Worm (Caenorhabditis elegans) whole organism, L4 larva: ENCODE data around the gene gfat-1.

ENCODE experiments used
- F10B5.3 ChIP-seq: sonication (generic microtip); optimal IDR thresholded peaks from 2 replicates; lab custom pipeline; 2016; ENCODE audit warnings: mild to moderate bottlenecking, missing genetic modification characterization, missing compliant biosample characterization
- F37D6.2 ChIP-seq: sonication (generic microtip); optimal IDR thresholded peaks from 2 replicates; lab custom pipeline; 2016; ENCODE audit warnings: mild to moderate bottlenecking, missing genetic modification characterization, missing compliant biosample characterization
- F49E8.2 ChIP-seq: sonication (generic microtip); optimal IDR thresholded peaks from 2 replicates; lab custom pipeline; 2016; ENCODE audit warnings: missing compliant biosample characterization, mild to moderate bottlenecking, missing genetic modification characterization, borderline replicate concordance
- T20F7.1 ChIP-seq: fragments of 200-800 bp; sonication (Bioruptor generic); optimal IDR thresholded peaks from 2 replicates; lab custom pipeline; 2018; ENCODE audit warnings: mild to moderate bottlenecking, missing genetic modification characterization, missing compliant biosample characterization
- Y105C5A.15 ChIP-seq: fragments of 200-800 bp; sonication (Bioruptor generic); IDR thresholded peaks from 2 replicates; pipeline ENCODE4 v1.3.6; 2022; ENCODE audit warnings: missing genetic modification characterization, missing compliant biosample characterization
- Y75B8A.6 ChIP-seq: fragments of 200-800 bp; sonication (Bioruptor generic); IDR thresholded peaks from 2 replicates; pipeline ENCODE4 v1.3.6; 2022; ENCODE audit warnings: missing genetic modification reagents, missing genetic modification characterization, missing compliant biosample characterization
- aha-1 ChIP-seq: fragments of 150-350 bp; peaks from one replicate; lab custom pipeline; 2014; ENCODE audit warnings: missing biosample characterization, missing genetic modification characterization
- arid-1 ChIP-seq: fragments of 200-800 bp; sonication (Bioruptor generic); conservative IDR thresholded peaks from 2 replicates; pipeline ENCODE4 v1.3.6; 2022; ENCODE audit warnings: missing genetic modification reagents, missing genetic modification characterization, missing compliant biosample characterization
- attf-4 ChIP-seq: sonication (generic microtip); optimal IDR thresholded peaks from 3 replicates; lab custom pipeline; 2017; ENCODE audit warnings: missing biosample characterization, missing genetic modification characterization
- ceh-20 ChIP-seq: fragments of 200-800 bp; sonication (Bioruptor generic); IDR thresholded peaks from 2 replicates; pipeline ENCODE4 v1.3.6; 2022; ENCODE audit warnings: missing genetic modification reagents, missing genetic modification characterization, missing compliant biosample characterization
- ceh-28 ChIP-seq: fragments of 150-350 bp; optimal IDR thresholded peaks from 2 replicates; lab custom pipeline; 2014; ENCODE audit warnings: missing biosample characterization, missing genetic modification reagents, missing genetic modification characterization
- ceh-32 ChIP-seq: sonication (generic microtip); optimal IDR thresholded peaks from 2 replicates; lab custom pipeline; 2016; ENCODE audit warnings: mild to moderate bottlenecking, missing genetic modification characterization, missing compliant biosample characterization; ENCODE audit not compliant: poor library complexity
- ceh-82 ChIP-seq: sonication (generic microtip); optimal IDR thresholded peaks from 2 replicates; lab custom pipeline; 2017; ENCODE audit warnings: missing biosample characterization, missing genetic modification characterization
- dmd-6 ChIP-seq: fragments of 200-800 bp; sonication (Bioruptor generic); IDR thresholded peaks from 2 replicates; pipeline ENCODE4 v1.3.6; 2022; ENCODE audit warnings: missing genetic modification reagents, missing genetic modification characterization, missing compliant biosample characterization
- dmd-8 ChIP-seq: fragments of 200-800 bp; sonication (Bioruptor generic); IDR thresholded peaks from 2 replicates; pipeline ENCODE4 v1.3.6; 2022; ENCODE audit warnings: missing genetic modification characterization, missing compliant biosample characterization
- dmd-9 ChIP-seq: fragments of 200-800 bp; sonication (Bioruptor generic); IDR thresholded peaks from 2 replicates; pipeline ENCODE4 v1.3.6; 2022; ENCODE audit warnings: missing genetic modification reagents, missing genetic modification characterization, missing compliant biosample characterization
- fos-1 ChIP-seq: fragments of 150-350 bp; optimal IDR thresholded peaks from 2 replicates; lab custom pipeline; 2014; ENCODE audit warnings: missing biosample characterization, missing genetic modification characterization
- gei-8 ChIP-seq: fragments of 200-800 bp; sonication (Bioruptor generic); optimal IDR thresholded peaks from 2 replicates; lab custom pipeline; 2018; ENCODE audit warnings: mild to moderate bottlenecking, missing genetic modification characterization, missing compliant biosample characterization
- hlh-11 ChIP-seq: fragments of 200-800 bp; sonication (Bioruptor generic); optimal IDR thresholded peaks from 2 replicates; lab custom pipeline; 2018; ENCODE audit warnings: mild to moderate bottlenecking, missing genetic modification characterization, missing compliant biosample characterization
- hlh-30 ChIP-seq: sonication (generic microtip); optimal IDR thresholded peaks from 2 replicates; lab custom pipeline; 2017; ENCODE audit warnings: antibody characterized with exemption, mild to moderate bottlenecking, missing genetic modification characterization, missing compliant biosample characterization; ENCODE audit not compliant: insufficient read depth
- hmg-1.1 ChIP-seq: fragments of 200-800 bp; sonication (Bioruptor generic); IDR thresholded peaks from 2 replicates; pipeline ENCODE4 v1.3.6; 2022; ENCODE audit warnings: missing genetic modification reagents, missing genetic modification characterization, missing compliant biosample characterization
- jun-1 ChIP-seq: fragments of 150-350 bp; optimal IDR thresholded peaks from 2 replicates; lab custom pipeline; 2014; ENCODE audit warnings: missing biosample characterization, missing genetic modification reagents, missing genetic modification characterization
- lin-1 ChIP-seq: fragments of 200-800 bp; sonication (Bioruptor generic); IDR thresholded peaks from 2 replicates; pipeline ENCODE4 v1.3.6; 2022; ENCODE audit warnings: missing genetic modification reagents, missing genetic modification characterization, missing compliant biosample characterization
- lin-39 ChIP-seq: fragments of 150-350 bp; optimal IDR thresholded peaks from 2 replicates; lab custom pipeline; 2014; ENCODE audit warnings: missing biosample characterization, missing genetic modification reagents, missing genetic modification characterization
- lir-3 ChIP-seq: sonication (generic microtip); optimal IDR thresholded peaks from 2 replicates; lab custom pipeline; 2016; ENCODE audit warnings: mild to moderate bottlenecking, missing genetic modification characterization, missing compliant biosample characterization
- mdl-1 ChIP-seq, 2 experiments: fragments of 150-350 bp in 1 of 2; sonication (generic microtip) in 1 of 2; optimal IDR thresholded peaks; 2 replicates each; lab custom pipeline; 2014 to 2017; ENCODE audit warnings: missing biosample characterization in 2 of 2, missing genetic modification characterization in 2 of 2
- mdt-29 ChIP-seq: fragments of 200-800 bp; sonication (Bioruptor generic); IDR thresholded peaks from 2 replicates; pipeline ENCODE4 v1.3.6; 2022; ENCODE audit warnings: missing genetic modification reagents, missing genetic modification characterization, missing compliant biosample characterization
- mxl-2 ChIP-seq: fragments of 200-800 bp; sonication (Bioruptor generic); conservative IDR thresholded peaks from 2 replicates; pipeline ENCODE4 v1.3.6; 2022; ENCODE audit warnings: missing genetic modification reagents, missing genetic modification characterization, missing compliant biosample characterization
- mxl-3 ChIP-seq: fragments of 200-800 bp; sonication (Bioruptor generic); optimal IDR thresholded peaks from 2 replicates; lab custom pipeline; 2018; ENCODE audit warnings: mild to moderate bottlenecking, missing genetic modification characterization, missing compliant biosample characterization
- nhr-102 ChIP-seq: sonication (generic microtip); optimal IDR thresholded peaks from 2 replicates; lab custom pipeline; 2016; ENCODE audit warnings: mild to moderate bottlenecking, missing genetic modification characterization, moderate library complexity, missing compliant biosample characterization
- nhr-237 ChIP-seq: sonication (generic microtip); optimal IDR thresholded peaks from 2 replicates; lab custom pipeline; 2017; ENCODE audit warnings: missing biosample characterization, missing genetic modification characterization
- nhr-25 ChIP-seq: sonication (generic microtip); optimal IDR thresholded peaks from 2 replicates; lab custom pipeline; 2017; ENCODE audit warnings: missing genetic modification characterization, mild to moderate bottlenecking, missing compliant biosample characterization, antibody characterized with exemption, moderate library complexity, borderline replicate concordance; ENCODE audit not compliant: insufficient read depth
- nhr-28 ChIP-seq: fragments of 150-350 bp; optimal IDR thresholded peaks from 2 replicates; lab custom pipeline; 2014; ENCODE audit warnings: missing biosample characterization, missing genetic modification characterization
- nhr-41 ChIP-seq: fragments of 200-800 bp; sonication (Bioruptor generic); IDR thresholded peaks from 2 replicates; pipeline ENCODE4 v1.3.6; 2022; ENCODE audit warnings: missing genetic modification reagents, missing genetic modification characterization, missing compliant biosample characterization
- nhr-42 ChIP-seq: fragments of 200-800 bp; sonication (Bioruptor generic); IDR thresholded peaks from 2 replicates; pipeline ENCODE4 v1.3.6; 2022; ENCODE audit warnings: missing genetic modification characterization, missing compliant biosample characterization
- nhr-76 ChIP-seq: fragments of 150-350 bp; optimal IDR thresholded peaks from 2 replicates; lab custom pipeline; 2014; ENCODE audit warnings: missing biosample characterization, missing genetic modification characterization
- pqm-1 ChIP-seq: sonication (generic microtip); optimal IDR thresholded peaks from 2 replicates; lab custom pipeline; 2017; ENCODE audit warnings: missing biosample characterization, missing genetic modification characterization
- sdz-12 ChIP-seq: fragments of 200-800 bp; sonication (Bioruptor generic); optimal IDR thresholded peaks from 2 replicates; lab custom pipeline; 2018; ENCODE audit warnings: mild to moderate bottlenecking, missing genetic modification characterization, missing compliant biosample characterization
- set-16 ChIP-seq: fragments of 200-800 bp; sonication (Bioruptor generic); IDR thresholded peaks from 2 replicates; pipeline ENCODE4 v1.3.6; 2022; ENCODE audit warnings: missing genetic modification reagents, missing genetic modification characterization, missing compliant biosample characterization
- snpc-1.2 ChIP-seq: fragments of 200-800 bp; sonication (Bioruptor generic); IDR thresholded peaks from 2 replicates; pipeline ENCODE4 v1.3.6; 2022; ENCODE audit warnings: missing genetic modification reagents, missing genetic modification characterization, missing compliant biosample characterization
- snpc-4 ChIP-seq: fragments of 150-350 bp; optimal IDR thresholded peaks from 2 replicates; lab custom pipeline; 2014; ENCODE audit warnings: missing biosample characterization, missing genetic modification characterization
- spr-1 ChIP-seq: sonication (generic microtip); optimal IDR thresholded peaks from 2 replicates; lab custom pipeline; 2016; ENCODE audit warnings: mild to moderate bottlenecking, missing genetic modification characterization, missing compliant biosample characterization
- spr-3 ChIP-seq: fragments of 200-800 bp; sonication (Bioruptor generic); optimal IDR thresholded peaks from 2 replicates; lab custom pipeline; 2018; ENCODE audit warnings: mild to moderate bottlenecking, missing genetic modification characterization, missing compliant biosample characterization
- unc-130 ChIP-seq: sonication (generic microtip); optimal IDR thresholded peaks from 2 replicates; lab custom pipeline; 2016; ENCODE audit warnings: missing genetic modification reagents, missing genetic modification characterization, missing compliant biosample characterization
- unc-62 ChIP-seq, 3 experiments: fragments of 150-350 bp in 1 of 3; sonication (generic microtip); optimal IDR thresholded peaks in 2 of 3; peaks in 1 of 3; 1 replicate in 1 of 3; 2 replicates in 2 of 3; lab custom pipeline; 2014 to 2017; ENCODE audit warnings: missing biosample characterization in 3 of 3, missing genetic modification characterization in 3 of 3, missing genetic modification reagents in 3 of 3, missing genotype in 1 of 3
- vab-7 ChIP-seq: fragments of 200-800 bp; sonication (Bioruptor generic); IDR thresholded peaks from 2 replicates; pipeline ENCODE4 v1.3.6; 2022; ENCODE audit warnings: missing genetic modification reagents, missing genetic modification characterization, missing compliant biosample characterization
- zag-1 ChIP-seq: fragments of 150-350 bp; optimal IDR thresholded peaks from 2 replicates; lab custom pipeline; 2014; ENCODE audit warnings: missing biosample characterization, missing genetic modification characterization
- zfp-2 ChIP-seq: sonication (generic microtip); optimal IDR thresholded peaks from 2 replicates; lab custom pipeline; 2016; ENCODE audit warnings: mild to moderate bottlenecking, missing genetic modification characterization, missing compliant biosample characterization
- zip-11 ChIP-seq: fragments of 200-800 bp; sonication (Bioruptor generic); IDR thresholded peaks from 2 replicates; pipeline ENCODE4 v1.3.6; 2022; ENCODE audit warnings: missing genetic modification characterization, missing compliant biosample characterization
- ztf-11 ChIP-seq: fragments of 150-350 bp; optimal IDR thresholded peaks from 2 replicates; lab custom pipeline; 2014; ENCODE audit warnings: missing biosample characterization, missing genetic modification characterization
- ztf-7 ChIP-seq: fragments of 150-350 bp; optimal IDR thresholded peaks from 2 replicates; lab custom pipeline; 2014; ENCODE audit warnings: missing biosample characterization, missing genetic modification characterization

gfat-1 gene

DNA sequence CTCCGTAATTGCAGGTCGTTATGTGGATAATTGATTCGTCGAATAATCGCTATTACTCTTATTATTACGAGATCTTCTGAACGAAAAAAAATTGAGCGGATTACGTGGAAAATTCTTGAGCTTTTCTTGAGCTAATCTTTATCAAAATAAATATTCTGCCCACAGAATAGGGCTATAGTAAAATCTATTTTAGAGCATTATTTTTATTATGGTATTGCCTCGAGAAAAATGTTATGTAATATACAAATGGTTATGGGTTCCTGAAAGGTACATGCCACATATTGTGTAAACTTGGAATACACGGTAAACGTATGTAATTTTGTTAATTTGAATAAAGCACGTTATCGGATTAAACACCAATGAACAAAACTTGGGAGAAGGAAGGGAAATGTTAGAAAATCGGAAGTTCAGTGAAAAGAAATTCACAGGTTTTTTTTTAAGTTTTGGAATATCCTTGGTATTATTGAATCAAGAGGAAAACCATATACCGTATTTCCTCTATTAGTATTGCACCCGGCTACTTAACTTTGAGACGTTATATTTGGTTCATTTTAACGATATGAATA is 42.1 kb upstream of the gfat-1 start (continued):
- TF ChIP-seq nhr-41 (GFP tag; lab: Robert Waterston, UW): no peak
- no peak for TF ChIP-seq lin-1 (GFP tag; lab: Robert Waterston, UW)
- no peak for TF ChIP-seq F49E8.2
- TF ChIP-seq snpc-4 (tag; lab: Kevin White, UChicago): no peak
- TF ChIP-seq mxl-2 (GFP tag; lab: Robert Waterston, UW): no peak
- TF ChIP-seq dmd-6 (GFP tag; lab: Robert Waterston, UW): no peak
- no peak for TF ChIP-seq zfp-2 (tag; lab: Kevin White, UChicago)
- 0 out of 2 replicates have a peak, but pooled peaks have one; percentile 15 for TF ChIP-seq nhr-42 (GFP tag; lab: Robert Waterston, UW)
- no peak for TF ChIP-seq zip-11 (GFP tag; lab: Robert Waterston, UW)
- no peak for TF ChIP-seq nhr-28 (tag; lab: Kevin White, UChicago)
- TF ChIP-seq sdz-12 (GFP tag; lab: Kevin White, UChicago): no peak
- TF ChIP-seq snpc-1.2 (GFP tag; lab: Robert Waterston, UW): no peak
- peak in 1 of 2 experiments; percentile 78 for TF ChIP-seq unc-62 (GFP tag; optimal IDR thresholded peaks at IDR 0.05 in 1 of 2; lab: Kevin White, UChicago)
- no peak for TF ChIP-seq unc-62 (tag; optimal IDR thresholded peaks at IDR 0.05; lab: Kevin White, UChicago)
- TF ChIP-seq mxl-3 (GFP tag; lab: Kevin White, UChicago): no peak
- no peak for TF ChIP-seq zag-1 (tag; lab: Kevin White, UChicago)
- no peak for TF ChIP-seq fos-1 (tag; lab: Kevin White, UChicago)
- no peak for TF ChIP-seq lin-39 (tag; lab: Kevin White, UChicago)
- TF ChIP-seq Y75B8A.6 (GFP tag; lab: Robert Waterston, UW): no peak
- TF ChIP-seq spr-3 (GFP tag; lab: Kevin White, UChicago): no peak
- no peak for TF ChIP-seq gei-8
- no peak for TF ChIP-seq set-16 (GFP tag; lab: Robert Waterston, UW)
- no peak for TF ChIP-seq F10B5.3 (tag; lab: Kevin White, UChicago)
- 0 out of 2 replicates have a peak, but pooled peaks have one; percentile 8 for TF ChIP-seq hmg-1.1 (GFP tag; lab: Robert Waterston, UW)
- peak; percentile 84 for TF ChIP-seq nhr-25
- TF ChIP-seq Y105C5A.15 (GFP tag; lab: Robert Waterston, UW): no peak
- TF ChIP-seq T20F7.1 (GFP tag; lab: Kevin White, UChicago): no peak
- TF ChIP-seq nhr-76 (tag; lab: Kevin White, UChicago): no peak
- no peak for TF ChIP-seq F37D6.2 (tag; lab: Kevin White, UChicago)
- no peak for TF ChIP-seq spr-1 (tag; lab: Kevin White, UChicago)
- TF ChIP-seq vab-7: no peak
- TF ChIP-seq aha-1: peak; percentile 24
- TF ChIP-seq ztf-11 (tag; lab: Kevin White, UChicago): no peak
- no peak for TF ChIP-seq dmd-8 (GFP tag; lab: Robert Waterston, UW)
- no peak for TF ChIP-seq arid-1
- TF ChIP-seq ceh-20: no peak
- peak; percentile 11 for TF ChIP-seq hlh-30 (tag; lab: Kevin White, UChicago)
- no peak for TF ChIP-seq unc-130 (GFP tag; lab: Kevin White, UChicago)
- no peak for TF ChIP-seq ceh-28 (tag; lab: Kevin White, UChicago)
- no peak for TF ChIP-seq ceh-82
- no peak for TF ChIP-seq mdl-1 (tag; optimal IDR thresholded peaks at IDR 0.05; lab: Kevin White, UChicago)
- 0 out of 2 replicates have a peak, but pooled peaks have one; percentile 10 for TF ChIP-seq mdt-29 (GFP tag; lab: Robert Waterston, UW)
- no peak for TF ChIP-seq ztf-7
- TF ChIP-seq ceh-32 (tag; lab: Kevin White, UChicago): no peak
- no peak for TF ChIP-seq hlh-11 (tag; lab: Kevin White, UChicago)
- TF ChIP-seq attf-4 (tag; lab: Kevin White, UChicago): no peak
- no peak for TF ChIP-seq pqm-1 (tag; lab: Kevin White, UChicago)
- TF ChIP-seq nhr-102 (tag; lab: Kevin White, UChicago): peak; percentile 49
- no peak for TF ChIP-seq jun-1 (tag; lab: Kevin White, UChicago)
- TF ChIP-seq dmd-9 (GFP tag; lab: Robert Waterston, UW): no peak
- no peak for TF ChIP-seq lir-3
- no peak for TF ChIP-seq nhr-237 (tag; lab: Kevin White, UChicago)
